Fruit fly (Drosophila melanogaster): Measurements from ENCODE around the gene CG12206.

dm6 chrX:3485304-3485703 is 11.0 kb upstream of the CG12206 start, which contains the start of the genes CG14270 and CG10803:
- TF ChIP-seq D1 (tag; optimal IDR thresholded peaks at IDR 0.05) (no peak), CG32121 (GFP tag; IDR thresholded peaks at IDR 0.05) (no peak)
